Worm (Caenorhabditis elegans) whole organism, early embryonic: ENCODE data around the gene srw-121.

Experiments used
- B0310.2 ChIP-seq: sonication (generic microtip); optimal IDR thresholded peaks from 2 replicates; lab custom pipeline; 2016; ENCODE audit warnings: mild to moderate bottlenecking, missing genetic modification characterization, missing compliant biosample characterization
- F13C5.2 ChIP-seq: sonication (generic microtip); optimal IDR thresholded peaks from 2 replicates; lab custom pipeline; 2017; ENCODE audit warnings: mild to moderate bottlenecking, missing genetic modification characterization, inconsistent platforms, missing compliant biosample characterization
- aly-1 ChIP-seq: sonication (generic microtip); optimal IDR thresholded peaks from 2 replicates; lab custom pipeline; 2016; ENCODE audit warnings: missing genetic modification characterization, missing compliant biosample characterization
- ama-1 ChIP-seq: fragments of 150-350 bp; optimal IDR thresholded peaks from 2 replicates; lab custom pipeline; 2014
- ceh-13 ChIP-seq: fragments of 200-800 bp; sonication (Bioruptor generic); optimal IDR thresholded peaks from 2 replicates; lab custom pipeline; 2018; ENCODE audit warnings: mild to moderate bottlenecking, missing genetic modification characterization, missing compliant biosample characterization
- ceh-36 ChIP-seq: sonication (generic microtip); optimal IDR thresholded peaks from 2 replicates; lab custom pipeline; 2016; ENCODE audit warnings: missing genetic modification characterization, inconsistent platforms, missing compliant biosample characterization
- ets-7 ChIP-seq: sonication (generic microtip); optimal IDR thresholded peaks from 2 replicates; lab custom pipeline; 2016; ENCODE audit warnings: missing genotype, missing genetic modification characterization, missing compliant biosample characterization
- flt-1 ChIP-seq: fragments of 200-800 bp; sonication (Bioruptor generic); IDR thresholded peaks from 2 replicates; pipeline ENCODE4 v1.3.6; 2022; ENCODE audit warnings: missing genetic modification characterization, missing compliant biosample characterization
- hmbx-1 ChIP-seq: sonication (generic microtip); optimal IDR thresholded peaks from 2 replicates; lab custom pipeline; 2016; ENCODE audit warnings: mild to moderate bottlenecking, missing genetic modification characterization, missing compliant biosample characterization
- hmg-4 ChIP-seq: fragments of 200-800 bp; sonication (Bioruptor generic); optimal IDR thresholded peaks from 2 replicates; lab custom pipeline; 2018; ENCODE audit warnings: mild to moderate bottlenecking, missing genetic modification characterization, missing compliant biosample characterization
- hnd-1 ChIP-seq: sonication (generic microtip); optimal IDR thresholded peaks from 2 replicates; lab custom pipeline; 2016; ENCODE audit warnings: missing genetic modification characterization, missing compliant biosample characterization
- pes-1 ChIP-seq: fragments of 200-800 bp; sonication (Bioruptor generic); IDR thresholded peaks from 2 replicates; pipeline ENCODE4 v1.3.6; 2022; ENCODE audit warnings: missing genetic modification reagents, missing genetic modification characterization, missing compliant biosample characterization
- scrt-1 ChIP-seq: fragments of 200-800 bp; sonication (Bioruptor generic); IDR thresholded peaks from 2 replicates; pipeline ENCODE4 v1.3.6; 2022; ENCODE audit warnings: missing genetic modification characterization, missing compliant biosample characterization
- sea-1 ChIP-seq: fragments of 200-800 bp; sonication (Bioruptor generic); conservative IDR thresholded peaks from 2 replicates; pipeline ENCODE4 v1.3.6; 2022; ENCODE audit warnings: missing genetic modification characterization, missing compliant biosample characterization
- tbx-11 ChIP-seq: fragments of 200-800 bp; sonication (Bioruptor generic); IDR thresholded peaks from 2 replicates; pipeline ENCODE4 v1.3.6; 2022; ENCODE audit warnings: missing genetic modification characterization, missing compliant biosample characterization
- tbx-37 ChIP-seq: fragments of 200-800 bp; sonication (Bioruptor generic); conservative IDR thresholded peaks from 2 replicates; pipeline ENCODE4 v1.3.6; 2022; ENCODE audit warnings: missing genetic modification reagents, missing genetic modification characterization, missing compliant biosample characterization
- tra-4 ChIP-seq: sonication (generic microtip); optimal IDR thresholded peaks from 2 replicates; lab custom pipeline; 2017; ENCODE audit warnings: missing genetic modification characterization, missing compliant biosample characterization

The srw-121 gene

DNA sequence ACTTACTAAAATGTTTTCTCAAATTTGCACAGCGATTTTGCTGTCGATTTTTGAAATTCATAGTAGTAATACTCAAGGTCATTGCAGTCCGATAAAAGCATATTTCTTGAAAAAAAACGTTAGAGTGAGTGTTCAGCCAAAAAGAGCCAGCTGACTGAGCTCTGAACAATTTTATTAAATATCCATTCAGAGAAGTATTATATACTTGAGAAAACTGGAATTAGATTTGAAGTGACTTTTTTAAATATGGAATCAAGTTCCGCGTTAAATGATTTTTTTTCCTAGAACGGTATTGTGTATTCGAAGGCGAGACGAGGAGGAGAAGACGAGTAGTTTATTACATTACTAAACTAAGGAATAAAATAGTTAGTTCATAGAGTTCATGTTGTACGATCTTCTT lies at the start of gene srw-121:
Gene srw-121, minus strand, starts transcription at position 101 of the 400 bp plus-strand sequence.
- TF ChIP-seq flt-1 (GFP tag; lab: Robert Waterston, UW) (no peak), ceh-36 (tag; lab: Kevin White, UChicago) (no peak), sea-1 (GFP tag; lab: Robert Waterston, UW) (no peak), hmg-4 (GFP tag; lab: Kevin White, UChicago) (no peak)

DNA sequence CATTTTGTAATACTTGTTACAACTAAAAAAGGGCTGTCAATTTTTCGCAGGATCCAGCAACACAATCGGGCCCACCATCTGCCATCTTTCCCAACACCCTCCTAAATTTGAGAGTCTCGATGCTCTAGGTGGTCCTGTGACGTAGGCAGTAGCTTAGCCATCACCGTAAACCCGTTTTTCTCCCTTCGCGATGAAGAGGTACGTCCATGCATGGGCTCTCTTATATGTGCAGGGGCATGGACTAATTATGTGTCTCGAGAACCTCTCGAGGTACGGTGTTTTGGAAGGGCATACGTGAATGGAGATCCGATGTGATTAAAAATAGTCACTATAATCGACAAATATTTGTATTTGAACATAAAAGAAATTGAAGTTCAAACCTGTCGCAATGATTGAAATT lies 49.5 kb upstream of the srw-121 start:
- TF ChIP-seq ceh-36 (tag; lab: Kevin White, UChicago) (no peak), flt-1 (GFP tag; lab: Robert Waterston, UW) (no peak), F13C5.2 (tag; lab: Kevin White, UChicago) (no peak), B0310.2 (no peak), ceh-13 (no peak), pes-1 (GFP tag; lab: Robert Waterston, UW) (no peak), tbx-37 (GFP tag; lab: Robert Waterston, UW) (no peak), hnd-1 (tag; lab: Kevin White, UChicago) (no peak), aly-1 (tag; lab: Kevin White, UChicago) (no peak), tbx-11 (GFP tag; lab: Robert Waterston, UW) (no peak), ets-7 (tag; lab: Kevin White, UChicago) (no peak), sea-1 (GFP tag; lab: Robert Waterston, UW) (no peak), tra-4 (tag; lab: Kevin White, UChicago) (no peak), hmbx-1 (tag; lab: Kevin White, UChicago) (no peak), hmg-4 (GFP tag; lab: Kevin White, UChicago) (no peak), ama-1 (no peak)

DNA sequence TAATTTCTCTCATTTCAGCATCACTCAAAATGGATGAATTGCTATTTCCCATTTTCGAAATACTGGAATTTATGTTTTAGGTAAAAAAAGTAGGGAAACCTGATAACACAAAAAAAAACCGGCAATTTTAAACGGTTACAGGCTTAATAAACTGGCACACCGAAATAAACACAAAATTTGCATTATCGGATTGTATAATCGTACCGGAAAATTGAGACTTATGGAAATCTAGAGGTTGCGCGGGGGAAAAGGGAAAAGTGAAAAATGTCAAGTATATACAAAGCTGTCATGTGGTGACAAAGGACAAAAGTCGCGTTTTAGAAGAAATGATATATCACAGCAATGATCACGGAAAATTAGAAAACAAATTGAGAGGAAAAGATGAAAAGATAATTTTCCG lies 47.9 kb upstream of the srw-121 start, which contains the start of gene chpf-2:
Gene chpf-2, minus strand, starts transcription at position 101 of the 400 bp plus-strand sequence.
- TF ChIP-seq sea-1 (GFP tag; lab: Robert Waterston, UW) (no peak), aly-1 (tag; lab: Kevin White, UChicago) (no peak), hnd-1 (tag; lab: Kevin White, UChicago) (no peak), F13C5.2 (tag; lab: Kevin White, UChicago) (no peak), tbx-37 (GFP tag; lab: Robert Waterston, UW) (no peak), hmbx-1 (tag; lab: Kevin White, UChicago) (no peak), hmg-4 (GFP tag; lab: Kevin White, UChicago) (no peak)

DNA sequence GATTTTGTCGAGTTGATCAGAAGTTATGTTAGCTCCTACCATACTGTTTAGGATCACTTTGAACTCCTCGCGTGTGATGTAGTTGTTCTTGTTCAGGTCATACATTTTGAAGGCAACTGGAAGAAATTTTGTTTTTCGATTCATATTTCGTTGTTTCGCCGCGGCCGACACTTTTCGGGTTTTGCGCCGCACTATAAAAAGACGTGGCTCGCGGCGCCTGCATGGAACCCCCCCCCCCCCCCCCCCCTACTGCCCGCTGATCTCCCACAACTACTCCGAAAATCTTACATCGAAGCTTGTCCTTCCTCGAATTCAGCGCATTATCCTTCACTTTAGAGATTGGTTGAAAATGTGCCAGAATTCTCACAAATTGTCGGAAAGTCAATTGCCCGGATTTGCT lies 46.7 kb upstream of the srw-121 start:
- no peak for TF ChIP-seq ceh-36 (tag; lab: Kevin White, UChicago)
- TF ChIP-seq tbx-37 (GFP tag; lab: Robert Waterston, UW), result no peak

DNA sequence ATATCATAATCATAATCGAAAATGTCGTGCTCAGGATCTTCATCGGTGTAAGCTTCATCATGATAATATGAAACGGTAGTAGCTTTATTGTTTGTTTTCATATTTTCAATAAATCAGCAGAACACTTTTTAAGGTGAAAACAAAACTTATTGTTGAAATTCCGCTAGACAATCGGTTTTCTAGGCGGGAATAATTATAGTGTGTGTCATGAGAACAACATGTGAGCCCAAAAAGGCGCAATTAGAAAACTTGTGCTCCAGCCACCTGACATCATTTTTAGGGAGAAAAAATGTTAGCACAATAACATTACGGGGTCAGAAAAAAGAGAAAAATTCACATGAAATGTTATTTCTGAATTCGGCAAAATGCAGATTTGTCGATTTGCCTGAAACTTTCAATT lies 42.9 kb upstream of the srw-121 start, which contains the start of gene srw-8:
Gene srw-8, minus strand, starts transcription at position 101 of the 400 bp plus-strand sequence.
- TF ChIP-seq tbx-11 (GFP tag; lab: Robert Waterston, UW), result no peak
- no peak for TF ChIP-seq aly-1 (tag; lab: Kevin White, UChicago)
- no peak for TF ChIP-seq hmbx-1 (tag; lab: Kevin White, UChicago)
- TF ChIP-seq ama-1, result no peak
- TF ChIP-seq sea-1 (GFP tag; lab: Robert Waterston, UW), result no peak
- no peak for TF ChIP-seq ceh-13
- no peak for TF ChIP-seq hnd-1 (tag; lab: Kevin White, UChicago)
- TF ChIP-seq ceh-36 (tag; lab: Kevin White, UChicago), result no peak
- TF ChIP-seq hmg-4 (GFP tag; lab: Kevin White, UChicago), result no peak
- TF ChIP-seq ets-7 (tag; lab: Kevin White, UChicago), result no peak
- TF ChIP-seq pes-1 (GFP tag; lab: Robert Waterston, UW), result no peak
- no peak for TF ChIP-seq tra-4 (tag; lab: Kevin White, UChicago)
- no peak for TF ChIP-seq F13C5.2 (tag; lab: Kevin White, UChicago)
- TF ChIP-seq B0310.2, result no peak
- TF ChIP-seq flt-1 (GFP tag; lab: Robert Waterston, UW), result no peak
- no peak for TF ChIP-seq tbx-37 (GFP tag; lab: Robert Waterston, UW)
- no peak for TF ChIP-seq scrt-1 (GFP tag; lab: Robert Waterston, UW)

DNA sequence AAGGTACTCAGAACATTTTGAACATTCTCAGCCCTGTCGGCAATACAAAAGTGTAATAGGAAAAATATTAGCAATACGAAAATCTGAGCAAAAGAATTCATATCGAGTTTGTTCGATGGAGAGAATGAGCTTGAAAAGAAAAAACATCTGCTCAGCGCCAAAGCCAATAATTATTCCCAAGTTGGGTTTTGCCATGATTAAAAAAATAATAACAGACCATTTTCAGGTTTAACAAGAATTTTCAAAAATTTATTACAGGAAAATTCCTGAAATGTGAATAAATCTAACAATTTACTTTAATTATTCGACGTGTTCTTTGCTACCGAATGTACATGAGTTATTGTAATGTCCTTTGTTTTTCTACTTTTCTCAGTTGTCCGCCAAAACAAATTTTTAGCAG lies 41.0 kb upstream of the srw-121 start, which contains the start of gene irld-38:
Gene irld-38, minus strand, starts transcription at position 101 of the 400 bp plus-strand sequence.
- TF ChIP-seq ceh-36 (tag; lab: Kevin White, UChicago) (no peak), ama-1 (no peak), tra-4 (tag; lab: Kevin White, UChicago) (no peak)

DNA sequence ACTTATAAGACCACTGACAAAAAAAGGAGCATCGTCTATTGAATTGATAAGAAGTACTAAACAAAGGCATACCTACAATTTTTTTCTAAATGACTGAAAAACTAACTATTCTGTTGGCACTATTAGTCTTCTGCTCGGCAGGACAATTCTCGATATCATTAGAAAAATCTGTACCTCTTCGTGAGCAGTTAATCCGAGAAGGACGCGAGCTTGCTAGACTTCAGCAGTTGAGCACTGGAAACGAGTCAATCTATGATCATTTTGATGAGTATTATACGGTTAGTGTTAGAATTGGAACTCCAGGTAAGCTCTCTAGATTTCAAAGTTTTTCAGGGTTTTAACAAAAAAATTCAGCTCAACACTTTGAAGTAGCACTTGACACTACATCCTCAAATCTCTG lies 36.8 kb upstream of the srw-121 start, which contains the start of gene asp-7:
Gene asp-7, plus strand, starts transcription at position 81 of the 400 bp plus-strand sequence.
- TF ChIP-seq sea-1 (GFP tag; lab: Robert Waterston, UW) (no peak), tbx-11 (GFP tag; lab: Robert Waterston, UW) (no peak), hmg-4 (GFP tag; lab: Kevin White, UChicago) (no peak), ceh-13 (no peak), hnd-1 (tag; lab: Kevin White, UChicago) (no peak), B0310.2 (no peak), ceh-36 (tag; lab: Kevin White, UChicago) (no peak), ets-7 (tag; lab: Kevin White, UChicago) (no peak), tbx-37 (GFP tag; lab: Robert Waterston, UW) (no peak)

DNA sequence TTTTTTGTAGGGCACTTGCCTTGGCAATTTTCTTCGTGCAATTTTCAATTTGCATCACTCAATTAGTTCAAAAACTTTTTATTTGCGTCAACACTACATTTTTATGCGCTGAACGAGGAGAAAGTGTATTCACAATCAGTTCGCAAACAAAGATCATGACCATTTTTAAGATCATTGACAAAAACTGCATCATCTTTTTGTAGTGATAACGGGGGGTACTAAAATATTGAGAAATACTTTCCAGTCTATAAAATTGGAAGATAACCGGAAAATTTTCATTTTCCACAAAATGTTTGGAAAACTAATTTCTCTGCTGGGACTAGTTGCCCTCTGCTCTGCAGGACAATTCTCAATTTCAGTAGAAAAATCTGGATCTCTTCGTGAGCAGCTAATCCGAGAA lies 32.9 kb upstream of the srw-121 start, which contains the start of gene asp-8:
Gene asp-8, plus strand, starts transcription at position 276 of the 400 bp plus-strand sequence.
- TF ChIP-seq hmbx-1 (tag; lab: Kevin White, UChicago), result no peak
- no peak for TF ChIP-seq B0310.2
- TF ChIP-seq tbx-11 (GFP tag; lab: Robert Waterston, UW), result no peak
- no peak for TF ChIP-seq aly-1 (tag; lab: Kevin White, UChicago)
- no peak for TF ChIP-seq hmg-4 (GFP tag; lab: Kevin White, UChicago)
- TF ChIP-seq flt-1 (GFP tag; lab: Robert Waterston, UW), result no peak
- no peak for TF ChIP-seq tbx-37 (GFP tag; lab: Robert Waterston, UW)
- no peak for TF ChIP-seq ama-1
- TF ChIP-seq scrt-1 (GFP tag; lab: Robert Waterston, UW), result no peak
- TF ChIP-seq tra-4 (tag; lab: Kevin White, UChicago), result no peak
- TF ChIP-seq F13C5.2 (tag; lab: Kevin White, UChicago), result no peak
- TF ChIP-seq ets-7 (tag; lab: Kevin White, UChicago), result no peak
- TF ChIP-seq ceh-36 (tag; lab: Kevin White, UChicago), result no peak
- no peak for TF ChIP-seq sea-1 (GFP tag; lab: Robert Waterston, UW)
- TF ChIP-seq pes-1 (GFP tag; lab: Robert Waterston, UW), result no peak
- TF ChIP-seq hnd-1 (tag; lab: Kevin White, UChicago), result no peak
